Worm (Caenorhabditis elegans) whole organism, L1 larva: ENCODE data around the gene grd-6.
A peak's percentile ranks its signal among the peaks of the same experiment; 100 is the strongest.

Experiments
- C16A3.4 ChIP-seq: fragments of 150-350 bp; optimal IDR thresholded peaks from 2 replicates; lab custom pipeline; 2014; ENCODE audit warnings: missing biosample characterization, missing genetic modification characterization
- C34B4.2 ChIP-seq: sonication (generic microtip); optimal IDR thresholded peaks from 2 replicates; lab custom pipeline; 2017; ENCODE audit warnings: mild to moderate bottlenecking, missing genetic modification characterization, missing compliant biosample characterization
- F16B12.6 ChIP-seq: fragments of 150-350 bp; optimal IDR thresholded peaks from 2 replicates; lab custom pipeline; 2014; ENCODE audit warnings: missing biosample characterization, missing genetic modification characterization
- aha-1 ChIP-seq: fragments of 150-350 bp; optimal IDR thresholded peaks from 2 replicates; lab custom pipeline; 2014; ENCODE audit warnings: missing biosample characterization, missing genetic modification characterization
- ceh-8 ChIP-seq: fragments of 200-800 bp; sonication (Bioruptor generic); optimal IDR thresholded peaks from 2 replicates; lab custom pipeline; 2018; ENCODE audit warnings: mild to moderate bottlenecking, missing genetic modification characterization, moderate library complexity, missing compliant biosample characterization
- dpl-1 ChIP-seq, 3 experiments: fragments of 150-350 bp in 2 of 3; sonication (generic microtip) in 1 of 3; optimal IDR thresholded peaks; 2 replicates each; lab custom pipeline; 2014 to 2017; ENCODE audit warnings: missing biosample characterization in 3 of 3, missing genetic modification characterization in 3 of 3, missing genetic modification reagents in 3 of 3
- dsc-1 ChIP-seq: sonication (generic microtip); optimal IDR thresholded peaks from 2 replicates; lab custom pipeline; 2016; ENCODE audit warnings: mild to moderate bottlenecking, missing genetic modification characterization, missing compliant biosample characterization
- efl-1 ChIP-seq, 4 experiments: fragments of 150-350 bp; optimal IDR thresholded peaks in 3 of 4; peaks in 1 of 4; 1 replicate in 1 of 4; 2 replicates in 3 of 4; lab custom pipeline; 2014; ENCODE audit warnings: missing biosample characterization in 2 of 4, missing genetic modification characterization in 2 of 4, missing genetic modification reagents in 2 of 4
- elt-2 ChIP-seq: sonication (generic microtip); optimal IDR thresholded peaks from 2 replicates; lab custom pipeline; 2016; ENCODE audit warnings: missing genetic modification characterization, mild to moderate bottlenecking, inconsistent platforms, missing compliant biosample characterization, missing genetic modification reagents
- fkh-4 ChIP-seq: sonication (generic microtip); optimal IDR thresholded peaks from 2 replicates; lab custom pipeline; 2016; ENCODE audit warnings: missing compliant biosample characterization, missing genetic modification characterization, borderline replicate concordance
- fkh-8 ChIP-seq: sonication (generic microtip); optimal IDR thresholded peaks from 2 replicates; lab custom pipeline; 2016; ENCODE audit warnings: mild to moderate bottlenecking, missing genetic modification characterization, missing compliant biosample characterization
- fos-1 ChIP-seq: fragments of 150-350 bp; optimal IDR thresholded peaks from 2 replicates; lab custom pipeline; 2014; ENCODE audit warnings: missing biosample characterization, missing genetic modification characterization
- grh-1 ChIP-seq: fragments of 200-800 bp; sonication (Bioruptor generic); IDR thresholded peaks from 2 replicates; pipeline ENCODE4 v1.3.6; 2022; ENCODE audit warnings: missing genetic modification reagents, missing genetic modification characterization, missing compliant biosample characterization
- hlh-17 ChIP-seq: fragments of 200-800 bp; sonication (Bioruptor generic); optimal IDR thresholded peaks from 2 replicates; lab custom pipeline; 2018; ENCODE audit warnings: missing genetic modification characterization, mild to moderate bottlenecking, missing compliant biosample characterization, moderate library complexity, borderline replicate concordance
- hlh-4 ChIP-seq: sonication (generic microtip); optimal IDR thresholded peaks from 2 replicates; lab custom pipeline; 2016; ENCODE audit warnings: mild to moderate bottlenecking, missing genetic modification characterization, missing compliant biosample characterization
- hpl-2 ChIP-seq: fragments of 150-350 bp; optimal IDR thresholded peaks from 2 replicates; lab custom pipeline; 2014; ENCODE audit warnings: missing biosample characterization, missing genetic modification reagents, missing genetic modification characterization
- isw-1 ChIP-seq: fragments of 200-800 bp; sonication (Bioruptor generic); IDR thresholded peaks from 2 replicates; pipeline ENCODE4 v1.3.6; 2022; ENCODE audit warnings: missing genetic modification characterization, missing compliant biosample characterization
- jun-1 ChIP-seq: fragments of 150-350 bp; optimal IDR thresholded peaks from 2 replicates; lab custom pipeline; 2014; ENCODE audit warnings: missing biosample characterization, missing genetic modification reagents, missing genetic modification characterization
- lin-13 ChIP-seq: fragments of 150-350 bp; optimal IDR thresholded peaks from 2 replicates; lab custom pipeline; 2014; ENCODE audit warnings: missing biosample characterization, missing genetic modification reagents, missing genetic modification characterization
- lin-14 ChIP-seq: fragments of 200-800 bp; sonication (Bioruptor generic); optimal IDR thresholded peaks from 2 replicates; lab custom pipeline; 2018; ENCODE audit warnings: mild to moderate bottlenecking, missing genetic modification characterization, moderate library complexity, missing compliant biosample characterization
- lin-15B ChIP-seq: fragments of 150-350 bp; sonication (generic microtip); optimal IDR thresholded peaks from 3 replicates; lab custom pipeline; 2014; ENCODE audit warnings: missing biosample characterization, missing genetic modification characterization
- lin-35 ChIP-seq, 2 experiments: fragments of 150-350 bp; optimal IDR thresholded peaks; 2 replicates each; lab custom pipeline; 2014; ENCODE audit warnings: missing biosample characterization in 2 of 2, missing genetic modification characterization in 2 of 2, missing genetic modification reagents in 2 of 2
- lin-39 ChIP-seq: fragments of 150-350 bp; optimal IDR thresholded peaks from 2 replicates; lab custom pipeline; 2014; ENCODE audit warnings: missing biosample characterization, missing genetic modification reagents, missing genetic modification characterization
- lsy-2 ChIP-seq, 2 experiments: fragments of 150-350 bp; optimal IDR thresholded peaks; 2 replicates each; lab custom pipeline; 2014; ENCODE audit warnings: missing biosample characterization in 2 of 2, missing genetic modification characterization in 2 of 2
- mdl-1 ChIP-seq, 2 experiments: fragments of 150-350 bp; optimal IDR thresholded peaks; 2 replicates each; lab custom pipeline; 2014 to 2017; ENCODE audit warnings: missing biosample characterization in 2 of 2, missing genetic modification characterization in 2 of 2, inconsistent platforms in 1 of 2
- nhr-11 ChIP-seq: fragments of 150-350 bp; optimal IDR thresholded peaks from 2 replicates; lab custom pipeline; 2014; ENCODE audit warnings: missing biosample characterization, missing genetic modification characterization
- nhr-12 ChIP-seq: sonication (generic microtip); optimal IDR thresholded peaks from 2 replicates; lab custom pipeline; 2017; ENCODE audit warnings: missing biosample characterization, missing genetic modification characterization
- nhr-19 ChIP-seq: fragments of 200-800 bp; sonication (Bioruptor generic); conservative IDR thresholded peaks from 2 replicates; pipeline ENCODE4 v1.3.6; 2022; ENCODE audit warnings: missing genetic modification characterization, missing compliant biosample characterization
- nhr-20 ChIP-seq: sonication (generic microtip); optimal IDR thresholded peaks from 2 replicates; lab custom pipeline; 2016; ENCODE audit warnings: mild to moderate bottlenecking, missing genetic modification characterization, missing compliant biosample characterization
- nhr-237 ChIP-seq: fragments of 150-350 bp; optimal IDR thresholded peaks from 2 replicates; lab custom pipeline; 2014; ENCODE audit warnings: missing biosample characterization, missing genetic modification characterization
- nhr-28 ChIP-seq: fragments of 150-350 bp; optimal IDR thresholded peaks from 2 replicates; lab custom pipeline; 2014; ENCODE audit warnings: missing biosample characterization, missing genetic modification characterization
- nhr-47 ChIP-seq: sonication (generic microtip); optimal IDR thresholded peaks from 2 replicates; lab custom pipeline; 2016; ENCODE audit warnings: mild to moderate bottlenecking, missing genetic modification characterization, moderate library complexity, missing compliant biosample characterization
- nhr-71 ChIP-seq: sonication (generic microtip); optimal IDR thresholded peaks from 2 replicates; lab custom pipeline; 2016; ENCODE audit warnings: mild to moderate bottlenecking, missing genetic modification characterization, moderate library complexity, missing compliant biosample characterization
- nhr-76 ChIP-seq: sonication (generic microtip); optimal IDR thresholded peaks from 2 replicates; lab custom pipeline; 2017; ENCODE audit warnings: missing biosample characterization, missing genetic modification characterization
- nhr-77 ChIP-seq: fragments of 150-350 bp; optimal IDR thresholded peaks from 2 replicates; lab custom pipeline; 2014; ENCODE audit warnings: missing biosample characterization, missing genetic modification characterization
- nhr-84 ChIP-seq: sonication (generic microtip); optimal IDR thresholded peaks from 2 replicates; lab custom pipeline; 2017; ENCODE audit warnings: missing biosample characterization, missing genetic modification characterization
- nhr-85 ChIP-seq: sonication (generic microtip); peaks from one replicate; lab custom pipeline; 2016; ENCODE audit warnings: missing genetic modification characterization, inconsistent platforms, missing compliant biosample characterization
- pqm-1 ChIP-seq: sonication (generic microtip); optimal IDR thresholded peaks from 3 replicates; lab custom pipeline; 2017; ENCODE audit warnings: missing biosample characterization, missing genetic modification characterization
- skn-1 ChIP-seq: fragments of 150-350 bp; optimal IDR thresholded peaks from 2 replicates; lab custom pipeline; 2014; ENCODE audit warnings: missing biosample characterization, missing genetic modification characterization
- snpc-4 ChIP-seq: fragments of 150-350 bp; optimal IDR thresholded peaks from 2 replicates; lab custom pipeline; 2014; ENCODE audit warnings: missing biosample characterization, missing genetic modification characterization
- sox-4 ChIP-seq: sonication (generic microtip); optimal IDR thresholded peaks from 2 replicates; lab custom pipeline; 2016; ENCODE audit warnings: missing genetic modification characterization, missing compliant biosample characterization
- sptf-1 ChIP-seq: fragments of 150-350 bp; optimal IDR thresholded peaks from 2 replicates; lab custom pipeline; 2014; ENCODE audit warnings: missing biosample characterization, missing genetic modification characterization
- swsn-7 ChIP-seq: sonication (generic microtip); optimal IDR thresholded peaks from 2 replicates; lab custom pipeline; 2016; ENCODE audit warnings: missing genetic modification characterization, missing compliant biosample characterization
- tbx-2 ChIP-seq: sonication (generic microtip); optimal IDR thresholded peaks from 2 replicates; lab custom pipeline; 2016; ENCODE audit warnings: missing genetic modification characterization, missing compliant biosample characterization
- tlp-1 ChIP-seq: fragments of 150-350 bp; optimal IDR thresholded peaks from 2 replicates; lab custom pipeline; 2014; ENCODE audit warnings: missing biosample characterization, missing genetic modification characterization
- unc-62 ChIP-seq: fragments of 150-350 bp; optimal IDR thresholded peaks from 2 replicates; lab custom pipeline; 2014; ENCODE audit warnings: missing biosample characterization, missing genetic modification reagents, missing genetic modification characterization
- unc-98 ChIP-seq: fragments of 200-800 bp; sonication (Bioruptor generic); IDR thresholded peaks from 2 replicates; pipeline ENCODE4 v1.3.6; 2022; ENCODE audit warnings: missing genetic modification characterization, missing compliant biosample characterization
- vab-15 ChIP-seq: sonication (generic microtip); optimal IDR thresholded peaks from 2 replicates; lab custom pipeline; 2017; ENCODE audit warnings: missing genotype, mild to moderate bottlenecking, missing genetic modification characterization, missing compliant biosample characterization
- xbp-1 ChIP-seq: sonication (generic microtip); optimal IDR thresholded peaks from 2 replicates; lab custom pipeline; 2016; ENCODE audit warnings: missing genetic modification characterization, missing compliant biosample characterization
- zag-1 ChIP-seq: fragments of 150-350 bp; optimal IDR thresholded peaks from 2 replicates; lab custom pipeline; 2014; ENCODE audit warnings: missing biosample characterization, missing genetic modification characterization
- zip-4 ChIP-seq: fragments of 200-800 bp; sonication (Bioruptor generic); optimal IDR thresholded peaks from 2 replicates; lab custom pipeline; 2018; ENCODE audit warnings: mild to moderate bottlenecking, missing genetic modification characterization, moderate library complexity, missing compliant biosample characterization

Gene grd-6

DNA sequence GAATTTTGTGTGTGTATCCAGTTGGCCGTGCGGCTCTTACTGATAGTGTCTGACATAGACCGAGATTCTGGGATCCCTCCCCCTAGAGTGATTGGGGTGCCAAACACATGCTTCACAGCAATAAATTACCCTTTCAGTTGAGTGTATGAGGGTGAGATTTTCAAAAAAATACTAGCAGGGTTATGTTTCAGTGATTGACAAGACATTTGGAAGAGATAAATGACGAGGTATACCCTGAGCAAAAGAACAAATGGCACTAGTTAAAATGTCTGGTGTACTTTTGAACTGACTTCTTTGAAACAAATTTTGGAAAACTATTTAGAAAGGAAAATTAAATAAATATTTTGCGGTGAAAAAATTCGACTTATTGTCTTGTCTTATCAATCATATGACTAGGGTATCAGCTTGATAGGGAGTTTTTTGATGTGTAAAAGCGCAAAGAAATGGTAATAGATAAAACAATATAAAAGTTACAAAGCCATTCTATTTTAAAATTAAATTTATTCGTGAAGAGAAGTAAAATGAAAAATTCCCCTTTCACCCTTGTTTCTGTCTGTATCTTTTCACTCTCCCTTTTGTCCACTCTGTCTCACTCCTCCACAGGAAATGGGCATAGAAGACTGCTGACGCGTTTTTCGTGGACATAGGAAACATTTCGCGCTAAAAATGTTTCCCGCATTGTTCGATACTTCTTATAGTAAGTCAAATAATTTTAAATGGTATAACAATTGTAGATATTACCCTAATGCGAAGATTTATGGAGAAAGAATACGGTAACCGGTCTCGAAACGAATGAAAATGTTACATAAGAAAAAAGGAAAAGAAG is 21.7 kb downstream of the grd-6 start, which contains the start of gene glo-4 (continued):
- TF ChIP-seq unc-98 (GFP tag; lab: Robert Waterston, UW), result no peak
- peak; percentile 81 to 89 for TF ChIP-seq lsy-2 (tag; optimal IDR thresholded peaks at IDR 0.05; lab: Kevin White, UChicago)
- TF ChIP-seq aha-1 (tag; lab: Kevin White, UChicago), result no peak
- peak; percentile 73 for TF ChIP-seq fkh-8 (tag; lab: Kevin White, UChicago)
- TF ChIP-seq snpc-4, result peak; percentile 69
- TF ChIP-seq nhr-47 (tag; lab: Kevin White, UChicago), result peak; percentile 85
- TF ChIP-seq hpl-2 (GFP tag; lab: Kevin White, UChicago), result no peak
- TF ChIP-seq elt-2 (tag; lab: Kevin White, UChicago), result peak; percentile 64
- no peak for TF ChIP-seq tlp-1 (tag; lab: Kevin White, UChicago)
- TF ChIP-seq isw-1 (GFP tag; lab: Robert Waterston, UW), result peak; percentile 66
- TF ChIP-seq zip-4 (GFP tag; lab: Kevin White, UChicago), result peak; percentile 25
- TF ChIP-seq lin-15B, result peak; percentile 54
- TF ChIP-seq dpl-1 (GFP tag; optimal IDR thresholded peaks at IDR 0.05; lab: Kevin White, UChicago), result peak; percentile 74 to 87 (median 83)
- peak; percentile 92 for TF ChIP-seq nhr-71
- no peak for TF ChIP-seq nhr-11 (tag; lab: Kevin White, UChicago)
- no peak for TF ChIP-seq unc-62 (GFP tag; lab: Kevin White, UChicago)
- TF ChIP-seq mdl-1 (tag; optimal IDR thresholded peaks at IDR 0.05; lab: Kevin White, UChicago), result peak in 1 of 2 experiments; percentile 68
- peak; percentile 91 for TF ChIP-seq swsn-7
- peak; percentile 67 for TF ChIP-seq dsc-1 (tag; lab: Kevin White, UChicago)
- TF ChIP-seq sptf-1, result no peak
- peak; percentile 58 for TF ChIP-seq fos-1
- TF ChIP-seq lin-14 (GFP tag; lab: Kevin White, UChicago), result peak; percentile 94
- peak; percentile 90 for TF ChIP-seq tbx-2
- no peak for TF ChIP-seq vab-15
- TF ChIP-seq ceh-8, result peak; percentile 66
- peak; percentile 49 for TF ChIP-seq lin-13
- peak; percentile 52 for TF ChIP-seq skn-1 (tag; lab: Kevin White, UChicago)
- no peak for TF ChIP-seq pqm-1 (tag; lab: Kevin White, UChicago)
- TF ChIP-seq sox-4 (tag; lab: Kevin White, UChicago), result no peak
- peak; percentile 75 for TF ChIP-seq nhr-77 (tag; lab: Kevin White, UChicago)
- no peak for TF ChIP-seq nhr-237 (tag; lab: Kevin White, UChicago)
- no peak for TF ChIP-seq C34B4.2
- peak; percentile 35 for TF ChIP-seq zag-1 (tag; lab: Kevin White, UChicago)
- TF ChIP-seq fkh-4, result no peak
- peak; percentile 90 for TF ChIP-seq nhr-20 (tag; lab: Kevin White, UChicago)
- TF ChIP-seq lin-35 (GFP tag; optimal IDR thresholded peaks at IDR 0.05; lab: Kevin White, UChicago), result peak; percentile 85 to 89
- TF ChIP-seq nhr-85, result peak; percentile 91
- peak; percentile 57; the same call in 1 of the 2 replicates for TF ChIP-seq grh-1 (GFP tag; lab: Robert Waterston, UW)
- peak; percentile 48 for TF ChIP-seq F16B12.6 (tag; lab: Kevin White, UChicago)
- peak; percentile 77 for TF ChIP-seq nhr-19 (GFP tag; lab: Robert Waterston, UW)
- TF ChIP-seq nhr-12, result no peak
- TF ChIP-seq nhr-28 (tag; lab: Kevin White, UChicago), result no peak
- TF ChIP-seq lin-39 (tag; lab: Kevin White, UChicago), result peak; percentile 34
- peak; percentile 9 for TF ChIP-seq jun-1 (tag; lab: Kevin White, UChicago)
- TF ChIP-seq nhr-76, result no peak
- no peak for TF ChIP-seq hlh-17 (GFP tag; lab: Kevin White, UChicago)
- no peak for TF ChIP-seq hlh-4 (tag; lab: Kevin White, UChicago)
- peak; percentile 67 for TF ChIP-seq C16A3.4
- TF ChIP-seq xbp-1 (tag; lab: Kevin White, UChicago), result peak; percentile 81
- TF ChIP-seq nhr-84 (tag; lab: Kevin White, UChicago), result no peak
- TF ChIP-seq efl-1 (optimal IDR thresholded peaks at IDR 0.05; lab: Kevin White, UChicago), result peak; percentile 82 to 85
- peak; percentile 78 to 97 for TF ChIP-seq efl-1 (GFP tag; optimal IDR thresholded peaks at IDR 0.05 in 1 of 2; lab: Kevin White, UChicago)
